Fruit fly (Drosophila melanogaster) whole organism: Measurements from ENCODE around the gene RhoGAP18B.

Source experiments
- CG8478 ChIP-seq: fragments of >200 bp; optimal IDR thresholded peaks from 2 replicates; lab custom pipeline; 2018; ENCODE audit warnings: inconsistent platforms
- Dll ChIP-seq: fragments of >200 bp; optimal IDR thresholded peaks from 2 replicates; lab custom pipeline; 2017
- EcR ChIP-seq, 2 experiments: fragments of >200 bp; optimal IDR thresholded peaks; 2 replicates each; lab custom pipeline; 2017; ENCODE audit warnings: missing biosample characterization in 2 of 2, missing genetic modification characterization in 2 of 2, missing genetic modification reagents in 2 of 2
- usp ChIP-seq: fragments of >200 bp; optimal IDR thresholded peaks from 2 replicates; lab custom pipeline; 2017; ENCODE audit warnings: missing biosample characterization, missing genetic modification characterization, mixed read lengths

DNA sequence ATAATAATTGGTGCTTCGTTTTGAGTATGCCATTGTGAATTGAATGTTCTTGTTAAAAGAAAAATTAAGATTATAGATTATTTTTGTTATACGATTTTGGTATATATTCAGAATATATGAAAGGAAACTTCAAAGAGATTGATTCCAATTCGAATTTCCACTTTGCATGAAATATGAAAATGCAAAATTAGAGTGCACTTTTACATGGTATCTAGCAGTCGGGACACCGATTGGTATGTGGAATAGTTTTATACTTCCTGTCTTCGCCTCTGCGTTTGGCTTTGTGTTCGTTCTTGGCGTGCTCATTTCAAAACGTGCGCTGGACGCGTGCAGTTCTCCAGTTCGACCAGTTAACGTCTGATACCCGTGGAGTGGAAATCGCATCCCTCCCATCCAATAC is 16.2 kb upstream of the RhoGAP18B start, which contains the start of gene CG33253:
- TF ChIP-seq EcR (GFP tag; optimal IDR thresholded peaks at IDR 0.05; lab: Kevin White, UChicago) (no peak), Dll (lab: Kevin White, UChicago) (no peak), usp (GFP tag; lab: Kevin White, UChicago) (no peak), CG8478 (lab: Kevin White, UChicago) (no peak)
